Fruit fly (Drosophila melanogaster) whole organism, embryonic: ENCODE results near the gene CG17777.

ENCODE experiments used
- ATbp ChIP-seq: fragments of 200-800 bp; sonication (Bioruptor generic); optimal IDR thresholded peaks from 2 replicates; lab custom pipeline; 2017; ENCODE audit warnings: missing biosample characterization, mild to moderate bottlenecking, missing genetic modification characterization, missing genetic modification reagents
- BEAF-32 ChIP-seq: fragments of 200-800 bp; sonication (Bioruptor generic); optimal IDR thresholded peaks from 3 replicates; lab custom pipeline; 2017; ENCODE audit warnings: missing biosample characterization, missing genetic modification characterization, mild to moderate bottlenecking, moderate library complexity, missing genetic modification reagents
- CG10147 ChIP-seq: fragments of 200-800 bp; sonication (Bioruptor generic); optimal IDR thresholded peaks from 2 replicates; lab custom pipeline; 2019; ENCODE audit warnings: missing biosample characterization, mild to moderate bottlenecking, missing genetic modification characterization, moderate library complexity
- CG10462 ChIP-seq: fragments of 200-800 bp; sonication (Bioruptor generic); optimal IDR thresholded peaks from 2 replicates; lab custom pipeline; 2016; ENCODE audit warnings: missing biosample characterization, missing genetic modification characterization
- CG10654 ChIP-seq: fragments of 200-800 bp; sonication (Bioruptor generic); optimal IDR thresholded peaks from 2 replicates; lab custom pipeline; 2016; ENCODE audit warnings: missing biosample characterization, missing genetic modification characterization
- CG11398 ChIP-seq: fragments of 200-800 bp; sonication (Bioruptor generic); optimal IDR thresholded peaks from 2 replicates; lab custom pipeline; 2016; ENCODE audit warnings: missing biosample characterization, missing genetic modification characterization
- CG11504 ChIP-seq: fragments of 200-800 bp; sonication (Bioruptor generic); optimal IDR thresholded peaks from 3 replicates; lab custom pipeline; 2019; ENCODE audit warnings: missing biosample characterization, mild to moderate bottlenecking, missing genetic modification characterization, moderate library complexity
- CG12155 ChIP-seq: fragments of 200-800 bp; sonication (Bioruptor generic); optimal IDR thresholded peaks from 3 replicates; lab custom pipeline; 2016; ENCODE audit warnings: missing biosample characterization, missing genetic modification characterization
- CG12942 ChIP-seq: fragments of 200-800 bp; sonication (Bioruptor generic); optimal IDR thresholded peaks from 3 replicates; lab custom pipeline; 2016; ENCODE audit warnings: missing biosample characterization, missing genetic modification characterization
- CG15269 ChIP-seq: fragments of 200-800 bp; sonication (Bioruptor generic); optimal IDR thresholded peaks from 2 replicates; lab custom pipeline; 2018; ENCODE audit warnings: missing biosample characterization, mild to moderate bottlenecking, missing genetic modification characterization, moderate library complexity
- CG30020 ChIP-seq: fragments of 200-800 bp; optimal IDR thresholded peaks from 2 replicates; lab custom pipeline; 2019; ENCODE audit warnings: missing biosample characterization, mild to moderate bottlenecking, missing genetic modification characterization, moderate library complexity
- CG4360 ChIP-seq: fragments of 200-800 bp; sonication (Bioruptor generic); IDR thresholded peaks from 2 replicates; pipeline ENCODE4 v1.3.6; 2022; ENCODE audit warnings: missing biosample characterization, missing genetic modification characterization
- CG4617 ChIP-seq: fragments of 200-800 bp; sonication (Bioruptor generic); optimal IDR thresholded peaks from 3 replicates; lab custom pipeline; 2016; ENCODE audit warnings: missing biosample characterization, missing genetic modification characterization, borderline replicate concordance
- CG6854 ChIP-seq: fragments of 200-800 bp; sonication (Bioruptor generic); optimal IDR thresholded peaks from 3 replicates; lab custom pipeline; 2017; ENCODE audit warnings: missing biosample characterization, mild to moderate bottlenecking, missing genetic modification characterization
- CG7745 ChIP-seq: fragments of 200-800 bp; sonication (Bioruptor generic); optimal IDR thresholded peaks from 2 replicates; lab custom pipeline; 2018; ENCODE audit warnings: missing biosample characterization, mild to moderate bottlenecking, missing genetic modification characterization, moderate library complexity
- CG8388 ChIP-seq: fragments of 200-800 bp; sonication (Bioruptor generic); optimal IDR thresholded peaks from 2 replicates; lab custom pipeline; 2019; ENCODE audit warnings: missing biosample characterization, mild to moderate bottlenecking, missing genetic modification characterization, moderate library complexity
- CG9876 ChIP-seq: fragments of 200-800 bp; sonication (Bioruptor generic); optimal IDR thresholded peaks from 2 replicates; lab custom pipeline; 2016; ENCODE audit warnings: missing biosample characterization, missing genetic modification characterization
- CoRest ChIP-seq: fragments of 200-800 bp; sonication (Bioruptor generic); optimal IDR thresholded peaks from 3 replicates; lab custom pipeline; 2018; ENCODE audit warnings: missing biosample characterization, mild to moderate bottlenecking, missing genetic modification characterization, moderate library complexity
- D ChIP-seq, 2 experiments: fragments of 200-800 bp in 1 of 2; fragments of >200 bp in 1 of 2; sonication (Bioruptor generic) in 1 of 2; optimal IDR thresholded peaks; 2 replicates in 1 of 2; 3 replicates in 1 of 2; lab custom pipeline; 2017; ENCODE audit warnings: mild to moderate bottlenecking in 1 of 2, missing biosample characterization in 1 of 2, missing genetic modification characterization in 1 of 2, missing genetic modification reagents in 1 of 2
- Dad ChIP-seq: fragments of 200-800 bp; sonication (Bioruptor generic); optimal IDR thresholded peaks from 3 replicates; lab custom pipeline; 2016; ENCODE audit warnings: missing biosample characterization, missing genetic modification characterization
- Elba2 ChIP-seq: fragments of 200-800 bp; sonication (Bioruptor generic); optimal IDR thresholded peaks from 3 replicates; lab custom pipeline; 2016; ENCODE audit warnings: missing biosample characterization, missing genetic modification characterization
- Gsc ChIP-seq: fragments of 200-800 bp; sonication (Bioruptor generic); IDR thresholded peaks from 2 replicates; pipeline ENCODE4 v1.3.6; 2022; ENCODE audit warnings: missing biosample characterization, missing genetic modification characterization
- Hmx ChIP-seq: fragments of 200-800 bp; sonication (Bioruptor generic); optimal IDR thresholded peaks from 2 replicates; lab custom pipeline; 2016; ENCODE audit warnings: missing biosample characterization, missing genetic modification characterization
- Lim3 ChIP-seq: fragments of 200-800 bp; sonication (Bioruptor generic); IDR thresholded peaks from 2 replicates; pipeline ENCODE4 v1.3.6; 2022; ENCODE audit warnings: missing biosample characterization, missing genetic modification characterization
- Mes4 ChIP-seq: fragments of 200-800 bp; sonication (Bioruptor generic); optimal IDR thresholded peaks from 2 replicates; lab custom pipeline; 2016; ENCODE audit warnings: missing biosample characterization, missing genetic modification characterization
- PHDP ChIP-seq: fragments of 200-800 bp; sonication (Bioruptor generic); optimal IDR thresholded peaks from 3 replicates; lab custom pipeline; 2018; ENCODE audit warnings: missing biosample characterization, mild to moderate bottlenecking, missing genetic modification characterization, moderate library complexity
- Side ChIP-seq: fragments of 200-800 bp; sonication (Bioruptor generic); optimal IDR thresholded peaks from 2 replicates; lab custom pipeline; 2016; ENCODE audit warnings: missing biosample characterization, missing genetic modification characterization
- Sox100B ChIP-seq: fragments of 200-800 bp; sonication (Bioruptor generic); optimal IDR thresholded peaks from 3 replicates; lab custom pipeline; 2018; ENCODE audit warnings: missing biosample characterization, mild to moderate bottlenecking, missing genetic modification characterization
- ara ChIP-seq: fragments of 200-800 bp; sonication (Bioruptor generic); IDR thresholded peaks from 2 replicates; pipeline ENCODE4 v1.3.6; 2022; ENCODE audit warnings: missing biosample characterization, missing genetic modification characterization
- bbx ChIP-seq: fragments of 200-800 bp; sonication (Bioruptor generic); IDR thresholded peaks from 2 replicates; pipeline ENCODE4 v1.3.6; 2022; ENCODE audit warnings: missing biosample characterization, missing genetic modification characterization; ENCODE audit not compliant: partially characterized antibody
- bigmax ChIP-seq: fragments of 200-800 bp; sonication (Bioruptor generic); optimal IDR thresholded peaks from 2 replicates; lab custom pipeline; 2018; ENCODE audit warnings: missing biosample characterization, mild to moderate bottlenecking, missing genetic modification characterization
- bowl ChIP-seq: fragments of 200-800 bp; sonication (Bioruptor generic); IDR thresholded peaks from 2 replicates; pipeline ENCODE4 v1.3.6; 2022; ENCODE audit warnings: missing biosample characterization, missing genetic modification characterization
- bsh ChIP-seq, 2 experiments: fragments of 200-800 bp; sonication (Bioruptor generic); optimal IDR thresholded peaks; 2 replicates each; lab custom pipeline; 2017 to 2018; ENCODE audit warnings: mild to moderate bottlenecking in 2 of 2, missing biosample characterization in 2 of 2, missing genetic modification characterization in 2 of 2, moderate library complexity in 1 of 2
- chn ChIP-seq: fragments of 200-800 bp; sonication (Bioruptor generic); optimal IDR thresholded peaks from 2 replicates; lab custom pipeline; 2016; ENCODE audit warnings: missing biosample characterization, missing genetic modification characterization
- dati ChIP-seq: fragments of 200-800 bp; sonication (Bioruptor generic); IDR thresholded peaks from 2 replicates; pipeline ENCODE4 v1.3.6; 2022; ENCODE audit warnings: missing biosample characterization, missing genetic modification characterization
- fu2 ChIP-seq: fragments of 200-800 bp; sonication (Bioruptor generic); optimal IDR thresholded peaks from 2 replicates; lab custom pipeline; 2016; ENCODE audit warnings: missing biosample characterization, missing genetic modification characterization
- hbn ChIP-seq: fragments of 200-800 bp; sonication (Bioruptor generic); IDR thresholded peaks from 2 replicates; pipeline ENCODE4 v1.3.6; 2022; ENCODE audit warnings: missing biosample characterization, missing genetic modification characterization; ENCODE audit not compliant: partially characterized antibody
- her ChIP-seq: fragments of 200-800 bp; sonication (Bioruptor generic); optimal IDR thresholded peaks from 2 replicates; lab custom pipeline; 2016; ENCODE audit warnings: missing biosample characterization, missing genetic modification characterization
- insv ChIP-seq, 2 experiments: fragments of 200-800 bp; sonication (Bioruptor generic); optimal IDR thresholded peaks; 3 replicates each; lab custom pipeline; 2016 to 2018; ENCODE audit warnings: missing biosample characterization in 2 of 2, missing genetic modification characterization in 2 of 2
- inv ChIP-seq: fragments of 200-800 bp; sonication (Bioruptor generic); IDR thresholded peaks from 2 replicates; pipeline ENCODE4 v1.3.6; 2022; ENCODE audit warnings: missing biosample characterization, missing genetic modification characterization; ENCODE audit not compliant: partially characterized antibody
- jigr1 ChIP-seq: fragments of 200-800 bp; sonication (Bioruptor generic); IDR thresholded peaks from 3 replicates; pipeline ENCODE4 v1.3.6; 2022; ENCODE audit warnings: missing biosample characterization, missing genetic modification characterization
- kni ChIP-seq: fragments of 200-800 bp; sonication (Bioruptor generic); optimal IDR thresholded peaks from 3 replicates; lab custom pipeline; 2017; ENCODE audit warnings: mild to moderate bottlenecking, missing biosample characterization, missing genetic modification reagents, missing genetic modification characterization
- lilli ChIP-seq: fragments of 200-800 bp; sonication (Bioruptor generic); optimal IDR thresholded peaks from 3 replicates; lab custom pipeline; 2016; ENCODE audit warnings: missing biosample characterization, missing genetic modification characterization
- nerfin-1 ChIP-seq: fragments of 200-800 bp; sonication (Bioruptor generic); optimal IDR thresholded peaks from 3 replicates; lab custom pipeline; 2019; ENCODE audit warnings: missing biosample characterization, mild to moderate bottlenecking, missing genetic modification characterization, moderate library complexity
- nom ChIP-seq: fragments of 200-800 bp; sonication (Bioruptor generic); optimal IDR thresholded peaks from 2 replicates; lab custom pipeline; 2017; ENCODE audit warnings: missing biosample characterization, missing genetic modification characterization, mild to moderate bottlenecking, moderate library complexity, missing genetic modification reagents
- pan ChIP-seq, 4 experiments: fragments of >200 bp in 3 of 4; fragments of 200-800 bp in 1 of 4; sonication (Bioruptor generic) in 1 of 4; optimal IDR thresholded peaks in 3 of 4; IDR thresholded peaks in 1 of 4; 2 replicates each; pipeline versions ENCODE4 v1.3.6 to Lab custom; 2017 to 2022; ENCODE audit warnings: missing biosample characterization in 2 of 4, missing genetic modification characterization in 2 of 4, mixed read lengths in 1 of 4
- sd ChIP-seq: fragments of 200-800 bp; sonication (Bioruptor generic); optimal IDR thresholded peaks from 3 replicates; lab custom pipeline; 2018; ENCODE audit warnings: missing biosample characterization, mild to moderate bottlenecking, missing genetic modification characterization, moderate library complexity
- shn ChIP-seq: fragments of 200-800 bp; sonication (Bioruptor generic); optimal IDR thresholded peaks from 3 replicates; lab custom pipeline; 2016; ENCODE audit warnings: missing biosample characterization, missing genetic modification characterization
- sisA ChIP-seq: fragments of 200-800 bp; sonication (Bioruptor generic); IDR thresholded peaks from 2 replicates; pipeline ENCODE4 v1.3.6; 2022; ENCODE audit warnings: missing biosample characterization, missing genetic modification characterization

Gene CG17777

DNA sequence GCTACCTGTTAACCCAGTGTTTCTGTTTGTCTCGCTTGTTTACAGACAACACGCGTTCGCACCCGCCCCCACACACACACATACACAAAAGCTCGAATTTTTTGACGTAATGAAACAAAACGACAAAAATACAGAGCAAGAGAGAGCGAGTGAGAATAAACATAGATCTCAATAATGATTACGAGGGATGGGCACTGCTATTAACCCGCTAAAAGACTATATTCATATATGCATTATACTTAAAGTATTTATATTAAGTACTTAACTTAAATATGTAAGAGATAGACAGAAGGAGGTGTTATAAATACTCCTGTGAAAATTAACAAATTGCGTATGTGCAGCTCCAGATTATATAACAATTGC is 44.8 kb upstream of the CG17777 start (continued):
- TF ChIP-seq CG11398 (GFP tag; lab: Kevin White, UChicago) = peak; percentile 61
- no peak for TF ChIP-seq Side (GFP tag; lab: Kevin White, UChicago)
- TF ChIP-seq CoRest (tag; lab: Kevin White, UChicago) = peak; percentile 50
- TF ChIP-seq hbn (GFP tag; lab: Robert Waterston, UW) = no peak
- TF ChIP-seq CG10147 = peak; percentile 34
- no peak for TF ChIP-seq CG8388
- TF ChIP-seq CG4360 = 0 out of 2 replicates have a peak, but pooled peaks have one; percentile 11
- 0 out of 2 replicates have a peak, but pooled peaks have one; percentile 39 for TF ChIP-seq ara (GFP tag; lab: Robert Waterston, UW)
- TF ChIP-seq sd (tag; lab: Kevin White, UChicago) = peak; percentile 46
- TF ChIP-seq nerfin-1 (tag; lab: Kevin White, UChicago) = peak; percentile 20
- TF ChIP-seq CG9876 (GFP tag; lab: Kevin White, UChicago) = no peak
- TF ChIP-seq pan (optimal IDR thresholded peaks at IDR 0.05; lab: Kevin White, UChicago) = no peak
- peak in 1 of 2 experiments; percentile 64 for TF ChIP-seq pan (GFP tag; optimal IDR thresholded peaks at IDR 0.05 in 1 of 2, IDR thresholded peaks at IDR 0.05 in 1 of 2)
- no peak for TF ChIP-seq bbx
- no peak for TF ChIP-seq Lim3 (GFP tag; lab: Robert Waterston, UW)
- no peak for TF ChIP-seq Gsc
- TF ChIP-seq fu2 = no peak
- TF ChIP-seq BEAF-32 (GFP tag; lab: Kevin White, UChicago) = no peak
- peak in 1 of 2 experiments; percentile 46 for TF ChIP-seq bsh (GFP tag; optimal IDR thresholded peaks at IDR 0.05; lab: Kevin White, UChicago)
- TF ChIP-seq bigmax (GFP tag; lab: Kevin White, UChicago) = no peak
- no peak for TF ChIP-seq inv (GFP tag; lab: Robert Waterston, UW)
- TF ChIP-seq Elba2 (GFP tag; lab: Kevin White, UChicago) = no peak
- no peak for TF ChIP-seq shn (GFP tag; lab: Kevin White, UChicago)
- TF ChIP-seq nom (GFP tag; lab: Kevin White, UChicago) = no peak
- no peak for TF ChIP-seq Mes4
- TF ChIP-seq CG10462 (GFP tag; lab: Kevin White, UChicago) = no peak
- no peak for TF ChIP-seq bowl (GFP tag; lab: Robert Waterston, UW)
- no peak for TF ChIP-seq Sox100B
- peak; percentile 4 for TF ChIP-seq her
- TF ChIP-seq chn (GFP tag; lab: Kevin White, UChicago) = no peak
- TF ChIP-seq CG4617 (GFP tag; lab: Kevin White, UChicago) = no peak
- TF ChIP-seq CG6854 (GFP tag; lab: Kevin White, UChicago) = no peak
- TF ChIP-seq Hmx (GFP tag; lab: Kevin White, UChicago) = no peak
- peak; percentile 25 for TF ChIP-seq CG10654
- TF ChIP-seq sisA (GFP tag; lab: Robert Waterston, UW) = no peak
- no peak for TF ChIP-seq Dad
- TF ChIP-seq insv (GFP tag; optimal IDR thresholded peaks at IDR 0.05; lab: Kevin White, UChicago) = peak in 1 of 2 experiments; percentile 38
- no peak for TF ChIP-seq dati
- TF ChIP-seq PHDP = peak; percentile 54
- TF ChIP-seq D (optimal IDR thresholded peaks at IDR 0.05; lab: Kevin White, UChicago) = no peak
- peak; percentile 7 for TF ChIP-seq D (GFP tag; optimal IDR thresholded peaks at IDR 0.05; lab: Kevin White, UChicago)
- no peak for TF ChIP-seq CG12942 (GFP tag; lab: Kevin White, UChicago)
- TF ChIP-seq kni (GFP tag; lab: Kevin White, UChicago) = peak; percentile 38
- peak; percentile 10 for TF ChIP-seq lilli (GFP tag; lab: Kevin White, UChicago)
- TF ChIP-seq CG12155 = peak; percentile 25
- TF ChIP-seq ATbp (GFP tag; lab: Kevin White, UChicago) = peak; percentile 85
- TF ChIP-seq CG11504 (tag; lab: Kevin White, UChicago) = peak; percentile 61
- no peak for TF ChIP-seq CG30020 (tag; lab: Kevin White, UChicago)
- TF ChIP-seq CG7745 (tag; lab: Kevin White, UChicago) = no peak
- no peak for TF ChIP-seq jigr1 (GFP tag; lab: Robert Waterston, UW)
- TF ChIP-seq CG15269 (tag; lab: Kevin White, UChicago) = peak; percentile 62
